Fruit fly (Drosophila melanogaster) whole organism, pupa: ENCODE results near the gene CG31262.

Experiments
- CG15710 ChIP-seq: fragments of 200-800 bp; sonication (Bioruptor generic); optimal IDR thresholded peaks from 2 replicates; lab custom pipeline; 2018; ENCODE audit warnings: missing biosample characterization, mild to moderate bottlenecking, missing genetic modification characterization, moderate library complexity
- EcR ChIP-seq: fragments of 200-800 bp; sonication (Bioruptor generic); optimal IDR thresholded peaks from 3 replicates; lab custom pipeline; 2019; ENCODE audit warnings: missing biosample characterization, missing genetic modification characterization, mild to moderate bottlenecking, moderate library complexity, missing genetic modification reagents
- Ets98B ChIP-seq: fragments of 200-800 bp; sonication (Bioruptor generic); IDR thresholded peaks from 2 replicates; pipeline ENCODE4 v1.3.6; 2022; ENCODE audit warnings: missing biosample characterization, missing genetic modification characterization
- Pif1B ChIP-seq: fragments of 200-800 bp; sonication (Bioruptor generic); optimal IDR thresholded peaks from 3 replicates; lab custom pipeline; 2016; ENCODE audit warnings: missing biosample characterization, missing genetic modification characterization
- Snoo ChIP-seq: fragments of 200-800 bp; sonication (Bioruptor generic); optimal IDR thresholded peaks from 3 replicates; lab custom pipeline; 2017; ENCODE audit warnings: missing biosample characterization, mild to moderate bottlenecking, missing genetic modification characterization, inconsistent platforms

dm6 chr3R:17264949-17265348 is 42.1 kb upstream of the CG31262 start, which contains the start of the genes beat-IIb and CG44257:
- no peak for TF ChIP-seq Ets98B
- no peak for TF ChIP-seq Snoo
- no peak for TF ChIP-seq Pif1B (GFP tag; lab: Kevin White, UChicago)
- TF ChIP-seq CG15710 (tag; lab: Kevin White, UChicago): no peak
- TF ChIP-seq EcR (GFP tag; lab: Kevin White, UChicago): no peak
